Fruit fly (Drosophila melanogaster): ENCODE results near the gene CG43317.

The CG43317 gene

DNA sequence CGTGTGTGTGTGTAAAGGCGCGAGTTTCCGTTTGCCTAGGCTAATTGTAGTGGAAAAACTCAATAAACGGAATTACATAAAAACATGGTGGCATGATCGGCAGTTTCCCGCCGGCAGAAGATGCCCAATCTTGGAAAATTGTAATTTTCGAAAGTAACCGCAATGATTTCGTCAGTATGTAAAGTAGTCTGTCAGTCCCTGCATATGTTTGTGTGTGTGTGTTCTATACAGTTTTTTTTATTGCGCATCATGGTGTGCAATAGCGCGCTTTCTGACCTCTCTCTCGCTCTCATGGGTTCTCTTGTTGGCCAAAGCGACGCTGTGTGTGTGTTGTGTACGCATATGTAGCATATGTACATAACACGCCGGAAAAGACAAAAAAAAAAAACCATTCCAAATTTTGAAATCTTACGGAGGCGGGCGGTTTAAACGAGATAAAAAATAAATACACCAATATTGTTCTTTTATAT lies 39.9 kb downstream of the CG43317 start (continued):
- TF ChIP-seq CG8089 (GFP tag; optimal IDR thresholded peaks at IDR 0.05) = peak; percentile 30
- no peak for TF ChIP-seq knrl (GFP tag; IDR thresholded peaks at IDR 0.05; ENCODE audit: partially characterized antibody)
- TF ChIP-seq Adf1 (GFP tag; IDR thresholded peaks at IDR 0.05) = peak; percentile 18; the same call in 1 of the 2 replicates
- TF ChIP-seq CG1529 (GFP tag; optimal IDR thresholded peaks at IDR 0.05) = peak; percentile 0
- no peak for TF ChIP-seq yki (optimal IDR thresholded peaks at IDR 0.05)
- no peak for TF ChIP-seq CG1603 (tag; optimal IDR thresholded peaks at IDR 0.05)
- TF ChIP-seq exex (tag; optimal IDR thresholded peaks at IDR 0.05) = peak; percentile 18
- TF ChIP-seq Nf-YA (GFP tag; IDR thresholded peaks at IDR 0.05) = no peak
- TF ChIP-seq CG15696 (tag; optimal IDR thresholded peaks at IDR 0.05) = peak; percentile 6
- TF ChIP-seq CG5180 (GFP tag; optimal IDR thresholded peaks at IDR 0.05) = peak; percentile 43
- no peak for TF ChIP-seq CG8281 (tag; optimal IDR thresholded peaks at IDR 0.05)
- TF ChIP-seq CG11504 (tag; optimal IDR thresholded peaks at IDR 0.05) = no peak
- TF ChIP-seq NC2α (GFP tag; optimal IDR thresholded peaks at IDR 0.05) = peak; percentile 61
- peak; percentile 12 for TF ChIP-seq emc (GFP tag; optimal IDR thresholded peaks at IDR 0.05)
- TF ChIP-seq CG4854 (GFP tag; optimal IDR thresholded peaks at IDR 0.05) = no peak
- no peak for TF ChIP-seq CG6791 (GFP tag; IDR thresholded peaks at IDR 0.05; ENCODE audit: partially characterized antibody)
- TF ChIP-seq CG1233 (GFP tag; optimal IDR thresholded peaks at IDR 0.05) = peak; percentile 49
- TF ChIP-seq Dek (tag; optimal IDR thresholded peaks at IDR 0.05) = peak; percentile 37
- TF ChIP-seq TFAM (GFP tag; optimal IDR thresholded peaks at IDR 0.05) = no peak
- TF ChIP-seq bowl (GFP tag; IDR thresholded peaks at IDR 0.05) = no peak
- no peak for TF ChIP-seq z (GFP tag; IDR thresholded peaks at IDR 0.05)
- TF ChIP-seq Ets97D (GFP tag; optimal IDR thresholded peaks at IDR 0.05) = no peak
- TF ChIP-seq CG12942 (GFP tag; optimal IDR thresholded peaks at IDR 0.05) = peak; percentile 47
- no peak for TF ChIP-seq CG4360 (GFP tag; IDR thresholded peaks at IDR 0.05)
- TF ChIP-seq tll (GFP tag; optimal IDR thresholded peaks at IDR 0.05) = no peak
- TF ChIP-seq CG12155 (GFP tag; optimal IDR thresholded peaks at IDR 0.05) = peak; percentile 5
- no peak for TF ChIP-seq CG17612 (GFP tag; IDR thresholded peaks at IDR 0.05)
- no peak for TF ChIP-seq sna (GFP tag; IDR thresholded peaks at IDR 0.05; ENCODE audit: partially characterized antibody)
- TF ChIP-seq sqz (GFP tag; optimal IDR thresholded peaks at IDR 0.05) = peak; percentile 100
- TF ChIP-seq CG10959 (GFP tag; IDR thresholded peaks at IDR 0.05) = no peak
- no peak for TF ChIP-seq CG7556 (GFP tag; optimal IDR thresholded peaks at IDR 0.05)
- peak; percentile 4 for TF ChIP-seq CG10147 (GFP tag; optimal IDR thresholded peaks at IDR 0.05)
- TF ChIP-seq Blimp-1 (GFP tag; optimal IDR thresholded peaks at IDR 0.05) = peak; percentile 9
- peak; percentile 2 for TF ChIP-seq CG7928 (GFP tag; optimal IDR thresholded peaks at IDR 0.05)
- TF ChIP-seq CrebB (tag; optimal IDR thresholded peaks at IDR 0.05) = no peak
- no peak for TF ChIP-seq Ada2b (GFP tag; IDR thresholded peaks at IDR 0.05)
- no peak for TF ChIP-seq az2 (GFP tag; optimal IDR thresholded peaks at IDR 0.05)
- TF ChIP-seq Fer1 (GFP tag; optimal IDR thresholded peaks at IDR 0.05) = peak; percentile 64
- TF ChIP-seq seq (GFP tag; IDR thresholded peaks at IDR 0.05) = peak; percentile 40; the same call in 1 of the 2 replicates
- TF ChIP-seq tap (tag; optimal IDR thresholded peaks at IDR 0.05) = no peak
- TF ChIP-seq toy (GFP tag; IDR thresholded peaks at IDR 0.05) = no peak
- peak; percentile 30 for TF ChIP-seq CG9817 (tag; optimal IDR thresholded peaks at IDR 0.05)
- no peak for TF ChIP-seq pum (GFP tag; optimal IDR thresholded peaks at IDR 0.05)
- no peak; the same call in 1 of the 2 replicates for TF ChIP-seq Oaz (GFP tag; IDR thresholded peaks at IDR 0.05)
- TF ChIP-seq Atf6 (GFP tag; IDR thresholded peaks at IDR 0.05) = no peak
- no peak for TF ChIP-seq hkb (optimal IDR thresholded peaks at IDR 0.05)
- no peak for TF ChIP-seq hkb (GFP tag; IDR thresholded peaks at IDR 0.05)
- TF ChIP-seq dati (GFP tag; IDR thresholded peaks at IDR 0.05) = no peak
- TF ChIP-seq CG3995 (GFP tag; optimal IDR thresholded peaks at IDR 0.05) = no peak
- TF ChIP-seq mirr (GFP tag; optimal IDR thresholded peaks at IDR 0.05) = peak; percentile 65
- no peak for TF ChIP-seq ham (GFP tag; IDR thresholded peaks at IDR 0.05)
- TF ChIP-seq trh (GFP tag; optimal IDR thresholded peaks at IDR 0.05) = no peak

Data from whole organism, embryonic.